Worm (Caenorhabditis elegans) whole organism, L2 larva: ENCODE results near the gene wago-5.

Experiments used
- C34F6.9 ChIP-seq: fragments of 150-350 bp; optimal IDR thresholded peaks from 2 replicates; lab custom pipeline; 2014; ENCODE audit warnings: missing biosample characterization, missing genetic modification characterization
- F13H6.1 ChIP-seq: sonication (generic microtip); optimal IDR thresholded peaks from 2 replicates; lab custom pipeline; 2016; ENCODE audit warnings: missing genetic modification characterization, missing compliant biosample characterization
- R02D3.7 ChIP-seq: fragments of 150-350 bp; optimal IDR thresholded peaks from 2 replicates; lab custom pipeline; 2014; ENCODE audit warnings: missing biosample characterization, missing genetic modification characterization
- alr-1 ChIP-seq: fragments of 150-350 bp; optimal IDR thresholded peaks from 2 replicates; lab custom pipeline; 2014; ENCODE audit warnings: missing biosample characterization, missing genetic modification characterization
- aly-2 ChIP-seq: fragments of 150-350 bp; optimal IDR thresholded peaks from 2 replicates; lab custom pipeline; 2014; ENCODE audit warnings: missing biosample characterization, missing genetic modification characterization
- blmp-1 ChIP-seq: sonication (generic microtip); optimal IDR thresholded peaks from 2 replicates; lab custom pipeline; 2017; ENCODE audit warnings: missing genetic modification characterization, mild to moderate bottlenecking, missing compliant biosample characterization, antibody characterized with exemption, moderate library complexity; ENCODE audit not compliant: insufficient read depth
- ceh-16 ChIP-seq: fragments of 150-350 bp; optimal IDR thresholded peaks from 2 replicates; lab custom pipeline; 2014; ENCODE audit warnings: missing biosample characterization, missing genetic modification characterization
- ceh-82 ChIP-seq: fragments of 150-350 bp; optimal IDR thresholded peaks from 2 replicates; lab custom pipeline; 2014; ENCODE audit warnings: missing biosample characterization, missing genetic modification characterization
- crh-2 ChIP-seq: sonication (generic microtip); optimal IDR thresholded peaks from 2 replicates; lab custom pipeline; 2017; ENCODE audit warnings: missing biosample characterization, missing genetic modification characterization
- fos-1 ChIP-seq: fragments of 150-350 bp; optimal IDR thresholded peaks from 2 replicates; lab custom pipeline; 2014; ENCODE audit warnings: missing biosample characterization, missing genetic modification characterization
- lin-11 ChIP-seq: fragments of 150-350 bp; sonication (generic microtip); optimal IDR thresholded peaks from 2 replicates; lab custom pipeline; 2014; ENCODE audit warnings: missing biosample characterization, missing genetic modification characterization, inconsistent platforms, mixed read lengths
- lsy-2 ChIP-seq, 2 experiments: fragments of 150-350 bp in 1 of 2; sonication (generic microtip) in 1 of 2; optimal IDR thresholded peaks; 2 replicates each; lab custom pipeline; 2014 to 2017; ENCODE audit warnings: missing biosample characterization in 2 of 2, missing genetic modification characterization in 2 of 2
- mbf-1 ChIP-seq: sonication (generic microtip); optimal IDR thresholded peaks from 2 replicates; lab custom pipeline; 2017; ENCODE audit warnings: missing biosample characterization, missing genetic modification characterization
- mdl-1 ChIP-seq, 2 experiments: fragments of 150-350 bp in 1 of 2; sonication (generic microtip) in 1 of 2; optimal IDR thresholded peaks; 2 replicates each; lab custom pipeline; 2017; ENCODE audit warnings: missing biosample characterization in 2 of 2, missing genetic modification characterization in 2 of 2
- nhr-10 ChIP-seq: sonication (generic microtip); optimal IDR thresholded peaks from 2 replicates; lab custom pipeline; 2017; ENCODE audit warnings: missing biosample characterization, missing genetic modification characterization
- nhr-12 ChIP-seq: fragments of 150-350 bp; optimal IDR thresholded peaks from 2 replicates; lab custom pipeline; 2014; ENCODE audit warnings: missing biosample characterization, missing genetic modification characterization
- nhr-129 ChIP-seq: fragments of 150-350 bp; optimal IDR thresholded peaks from 2 replicates; lab custom pipeline; 2014; ENCODE audit warnings: missing biosample characterization, missing genetic modification characterization
- nhr-21 ChIP-seq: fragments of 150-350 bp; optimal IDR thresholded peaks from 2 replicates; lab custom pipeline; 2014; ENCODE audit warnings: missing biosample characterization, missing genetic modification characterization
- nhr-23 ChIP-seq: fragments of 150-350 bp; optimal IDR thresholded peaks from 2 replicates; lab custom pipeline; 2014; ENCODE audit warnings: missing biosample characterization, missing genetic modification reagents, missing genetic modification characterization
- nhr-25 ChIP-seq: fragments of 150-350 bp; sonication (generic microtip); optimal IDR thresholded peaks from 3 replicates; lab custom pipeline; 2014; ENCODE audit warnings: missing biosample characterization, missing genetic modification characterization
- nhr-6 ChIP-seq: fragments of 150-350 bp; optimal IDR thresholded peaks from 2 replicates; lab custom pipeline; 2014; ENCODE audit warnings: missing biosample characterization, missing genetic modification characterization
- peb-1 ChIP-seq: fragments of 150-350 bp; optimal IDR thresholded peaks from 2 replicates; lab custom pipeline; 2014; ENCODE audit warnings: missing biosample characterization, missing genetic modification characterization
- sma-3 ChIP-seq: sonication (generic microtip); optimal IDR thresholded peaks from 2 replicates; lab custom pipeline; 2016; ENCODE audit warnings: missing genetic modification reagents, missing genetic modification characterization, missing compliant biosample characterization
- unc-55 ChIP-seq: fragments of 150-350 bp; sonication (generic microtip); optimal IDR thresholded peaks from 3 replicates; lab custom pipeline; 2014; ENCODE audit warnings: missing biosample characterization, missing genetic modification reagents, missing genetic modification characterization
- unc-62 ChIP-seq: fragments of 150-350 bp; optimal IDR thresholded peaks from 2 replicates; lab custom pipeline; 2014; ENCODE audit warnings: missing biosample characterization, missing genetic modification reagents, missing genetic modification characterization
- zag-1 ChIP-seq: fragments of 150-350 bp; optimal IDR thresholded peaks from 2 replicates; lab custom pipeline; 2014; ENCODE audit warnings: missing biosample characterization, missing genetic modification characterization
- ztf-1 ChIP-seq: fragments of 200-800 bp; sonication (Bioruptor generic); conservative IDR thresholded peaks from 2 replicates; pipeline ENCODE4 v1.3.6; 2022; ENCODE audit warnings: missing genetic modification characterization, missing compliant biosample characterization
- ztf-11 ChIP-seq: sonication (generic microtip); optimal IDR thresholded peaks from 2 replicates; lab custom pipeline; 2017; ENCODE audit warnings: missing biosample characterization, missing genetic modification characterization
- ztf-4 ChIP-seq: fragments of 150-350 bp; optimal IDR thresholded peaks from 2 replicates; lab custom pipeline; 2014; ENCODE audit warnings: missing biosample characterization, missing genetic modification characterization

wago-5 gene

ce11 chrII:5836153-5836719 is 21.0 kb upstream of the wago-5 start, which contains the start of gene fzo-1:
TSS of gene fzo-1 (minus strand) at chrII:5836203.
- no peak for TF ChIP-seq nhr-12 (tag; lab: Kevin White, UChicago)
- TF ChIP-seq sma-3 (GFP tag; lab: Kevin White, UChicago) = peak; percentile 65
- peak; percentile 21 for TF ChIP-seq F13H6.1 (tag; lab: Kevin White, UChicago)
- peak; percentile 73 for TF ChIP-seq unc-55 (GFP tag; lab: Kevin White, UChicago)
- TF ChIP-seq crh-2 (tag; lab: Kevin White, UChicago) = peak; percentile 15
- TF ChIP-seq lin-11 (tag; lab: Kevin White, UChicago) = no peak
- no peak for TF ChIP-seq nhr-25 (tag; lab: Kevin White, UChicago)
- peak; percentile 81 for TF ChIP-seq C34F6.9 (tag; lab: Kevin White, UChicago)
- peak in 1 of 2 experiments; percentile 68 for TF ChIP-seq lsy-2 (tag; optimal IDR thresholded peaks at IDR 0.05; lab: Kevin White, UChicago)
- TF ChIP-seq nhr-129 (tag; lab: Kevin White, UChicago) = peak; percentile 3
- TF ChIP-seq peb-1 (tag; lab: Kevin White, UChicago) = no peak

ce11 chrII:5835146-5835545 is 19.9 kb upstream of the wago-5 start:
- TF ChIP-seq nhr-129 (tag; lab: Kevin White, UChicago) (no peak), ztf-4 (tag; lab: Kevin White, UChicago) (no peak), unc-62 (GFP tag; lab: Kevin White, UChicago) (no peak), lin-11 (tag; lab: Kevin White, UChicago) (no peak), nhr-21 (tag; lab: Kevin White, UChicago) (no peak)

ce11 chrII:5833136-5833535 is 17.9 kb upstream of the wago-5 start, which contains the start of gene gtap-1:
TSS of gene gtap-1 (minus strand) at chrII:5833236.
- TF ChIP-seq nhr-10 (tag; lab: Kevin White, UChicago) = no peak
- no peak for TF ChIP-seq lsy-2 (tag; optimal IDR thresholded peaks at IDR 0.05; lab: Kevin White, UChicago)
- no peak for TF ChIP-seq ceh-16 (tag; lab: Kevin White, UChicago)
- no peak for TF ChIP-seq C34F6.9 (tag; lab: Kevin White, UChicago)
- no peak for TF ChIP-seq nhr-129 (tag; lab: Kevin White, UChicago)

ce11 chrII:5831373-5831772 is 16.1 kb upstream of the wago-5 start:
- TF ChIP-seq peb-1 (tag; lab: Kevin White, UChicago) (no peak), nhr-21 (tag; lab: Kevin White, UChicago) (no peak), fos-1 (tag; lab: Kevin White, UChicago) (no peak), ztf-1 (GFP tag; lab: Robert Waterston, UW) (no peak), nhr-23 (tag; lab: Kevin White, UChicago) (no peak), C34F6.9 (tag; lab: Kevin White, UChicago) (no peak), unc-55 (GFP tag; lab: Kevin White, UChicago) (no peak), nhr-6 (tag; lab: Kevin White, UChicago) (no peak), ztf-4 (tag; lab: Kevin White, UChicago) (no peak), blmp-1 (tag; lab: Kevin White, UChicago) (no peak), zag-1 (no peak)
- TF ChIP-seq, all 48 proteins: peak for 0

- no peak for TF ChIP-seq alr-1
- TF ChIP-seq ceh-16 (tag; lab: Kevin White, UChicago) = no peak
- no peak for TF ChIP-seq mbf-1 (tag; lab: Kevin White, UChicago)
- TF ChIP-seq R02D3.7 = no peak
- TF ChIP-seq nhr-10 (tag; lab: Kevin White, UChicago) = no peak
- TF ChIP-seq ceh-82 (tag; lab: Kevin White, UChicago) = no peak
- TF ChIP-seq mdl-1 (tag; optimal IDR thresholded peaks at IDR 0.05; lab: Kevin White, UChicago) = no peak
- peak; percentile 47 for TF ChIP-seq fos-1 (tag; lab: Kevin White, UChicago)
Observed at ce11 chrII:5829940-5830424, 14.7 kb upstream of the wago-5 start, which contains the start of gene col-74. TSS of gene col-74 (plus strand) at chrII:5830374.

- TF ChIP-seq lin-11 (tag; lab: Kevin White, UChicago) = no peak
- TF ChIP-seq ztf-11 (tag; lab: Kevin White, UChicago) = no peak
- no peak for TF ChIP-seq aly-2 (tag; lab: Kevin White, UChicago)
- TF ChIP-seq crh-2 (tag; lab: Kevin White, UChicago) = no peak
- no peak for TF ChIP-seq F13H6.1 (tag; lab: Kevin White, UChicago)
Observed at ce11 chrII:5828486-5828885, 13.2 kb upstream of the wago-5 start, which contains the start of gene ZK1248.11. TSS of gene ZK1248.11 (minus strand) at chrII:5828586.
